Worm (Caenorhabditis elegans): ENCODE measurements around the gene gnrr-6.

gnrr-6 gene

ce11 chrX:11178599-11178998 is at the start of gene gnrr-6:
Gene gnrr-6 (plus strand): TSS chrX:11178899.
- TF ChIP-seq unc-62 (GFP tag; optimal IDR thresholded peaks at IDR 0.05): no peak

- TF ChIP-seq unc-62 (GFP tag; optimal IDR thresholded peaks at IDR 0.05): no peak
These were observed 46.4 kb upstream of the gnrr-6 start for ce11 chrX:11132260-11132659.

- TF ChIP-seq unc-62 (GFP tag; optimal IDR thresholded peaks at IDR 0.05): no peak
These were observed 43.8 kb upstream of the gnrr-6 start for ce11 chrX:11134750-11135394.

- no peak for TF ChIP-seq unc-62 (GFP tag; optimal IDR thresholded peaks at IDR 0.05)
These were observed 41.7 kb upstream of the gnrr-6 start for ce11 chrX:11136988-11137387.

- TF ChIP-seq unc-62 (GFP tag; optimal IDR thresholded peaks at IDR 0.05): no peak
These were observed 41.1 kb upstream of the gnrr-6 start for ce11 chrX:11137632-11138031.

ce11 chrX:11151494-11151893 is 27.2 kb upstream of the gnrr-6 start:
- no peak for TF ChIP-seq unc-62 (GFP tag; optimal IDR thresholded peaks at IDR 0.05)

ce11 chrX:11152720-11153119 is 26.0 kb upstream of the gnrr-6 start, which contains the start of the genes C05C9.3 and C05C9.2:
Gene C05C9.3 (minus strand): TSS chrX:11152820.
Gene C05C9.2 (plus strand): TSS chrX:11153065.
- no peak for TF ChIP-seq unc-62 (GFP tag; optimal IDR thresholded peaks at IDR 0.05)

ce11 chrX:11160537-11160936 is 18.2 kb upstream of the gnrr-6 start, which contains the start of gene C05C9.1:
Gene C05C9.1 (plus strand): TSS chrX:11160837.
- no peak for TF ChIP-seq unc-62 (GFP tag; optimal IDR thresholded peaks at IDR 0.05)

ce11 chrX:11162778-11163584 is 15.7 kb upstream of the gnrr-6 start:
- TF ChIP-seq unc-62 (GFP tag; optimal IDR thresholded peaks at IDR 0.05): no peak

- TF ChIP-seq unc-62 (GFP tag; optimal IDR thresholded peaks at IDR 0.05): no peak
These were observed 6.8 kb downstream of the gnrr-6 start, which contains the start of gene gnrr-7 for ce11 chrX:11185498-11185897. Gene gnrr-7 (plus strand): TSS chrX:11185798.

ce11 chrX:11189515-11189914 is 10.8 kb downstream of the gnrr-6 start, which contains the start of gene F13D2.1:
Gene F13D2.1 (minus strand): TSS chrX:11189615.
- TF ChIP-seq unc-62 (GFP tag; optimal IDR thresholded peaks at IDR 0.05): no peak

- no peak for TF ChIP-seq unc-62 (GFP tag; optimal IDR thresholded peaks at IDR 0.05)
These were observed 11.7 kb downstream of the gnrr-6 start for ce11 chrX:11190443-11190842.

- no peak for TF ChIP-seq unc-62 (GFP tag; optimal IDR thresholded peaks at IDR 0.05)
These were observed 15.0 kb downstream of the gnrr-6 start for ce11 chrX:11193670-11194069.

ce11 chrX:11196741-11197140 is 18.0 kb downstream of the gnrr-6 start, which contains the start of gene C34F6.1:
Gene C34F6.1 (minus strand): TSS chrX:11196841.
- TF ChIP-seq unc-62 (GFP tag; optimal IDR thresholded peaks at IDR 0.05): no peak

ce11 chrX:11199155-11199554 is 20.5 kb downstream of the gnrr-6 start, which contains the start of gene col-178:
Gene col-178 (plus strand): TSS chrX:11199455.
- no peak for TF ChIP-seq unc-62 (GFP tag; optimal IDR thresholded peaks at IDR 0.05)

- TF ChIP-seq unc-62 (GFP tag; optimal IDR thresholded peaks at IDR 0.05): no peak
These were observed 22.5 kb downstream of the gnrr-6 start, which contains the start of gene col-179 for ce11 chrX:11201165-11201564. Gene col-179 (plus strand): TSS chrX:11201465.

- no peak for TF ChIP-seq unc-62 (GFP tag; optimal IDR thresholded peaks at IDR 0.05)
These were observed 25.1 kb downstream of the gnrr-6 start, which contains the start of gene C34F6.11 for ce11 chrX:11203773-11204172. Gene C34F6.11 (minus strand): TSS chrX:11203932.

All from whole organism, dauer.